Fruit fly (Drosophila melanogaster) whole organism, embryonic: ENCODE measurements around the gene Ppt2.

Source experiments
- Aef1 ChIP-seq: fragments of 200-800 bp; sonication (Bioruptor generic); IDR thresholded peaks from 3 replicates; pipeline ENCODE4 v1.3.6; 2022; ENCODE audit warnings: missing biosample characterization, missing genetic modification characterization
- Awh ChIP-seq: fragments of 200-800 bp; sonication (Bioruptor generic); IDR thresholded peaks from 2 replicates; pipeline ENCODE4, ENCODE4 v1.3.6; 2022; ENCODE audit warnings: missing biosample characterization, missing genetic modification characterization
- CG10565 ChIP-seq: fragments of 200-800 bp; sonication (Bioruptor generic); optimal IDR thresholded peaks from 3 replicates; lab custom pipeline; 2016; ENCODE audit warnings: missing biosample characterization, mild to moderate bottlenecking, missing genetic modification characterization
- CG10959 ChIP-seq: fragments of 200-800 bp; sonication (Bioruptor generic); IDR thresholded peaks from 2 replicates; pipeline ENCODE4 v1.3.6; 2022; ENCODE audit warnings: missing biosample characterization, missing genetic modification characterization
- CG11247 ChIP-seq: fragments of 200-800 bp; sonication (Bioruptor generic); IDR thresholded peaks from 2 replicates; pipeline ENCODE4 v1.3.6; 2022; ENCODE audit warnings: missing biosample characterization, missing genetic modification characterization
- CG11398 ChIP-seq: fragments of 200-800 bp; sonication (Bioruptor generic); optimal IDR thresholded peaks from 2 replicates; lab custom pipeline; 2016; ENCODE audit warnings: missing biosample characterization, missing genetic modification characterization
- CG12104 ChIP-seq: fragments of 200-800 bp; sonication (Bioruptor generic); optimal IDR thresholded peaks from 3 replicates; lab custom pipeline; 2016; ENCODE audit warnings: missing biosample characterization, missing genetic modification characterization
- CG15479 ChIP-seq: fragments of 200-800 bp; sonication (Bioruptor generic); optimal IDR thresholded peaks from 3 replicates; lab custom pipeline; 2019; ENCODE audit warnings: missing biosample characterization, mild to moderate bottlenecking, missing genetic modification characterization, moderate library complexity
- CG1647 ChIP-seq: fragments of 200-800 bp; sonication (Bioruptor generic); optimal IDR thresholded peaks from 3 replicates; lab custom pipeline; 2016; ENCODE audit warnings: missing biosample characterization, missing genetic modification characterization
- CG30431 ChIP-seq: fragments of 200-800 bp; sonication (Bioruptor generic); optimal IDR thresholded peaks from 2 replicates; lab custom pipeline; 2017; ENCODE audit warnings: missing biosample characterization, missing genetic modification characterization
- CG33213 ChIP-seq: fragments of 200-800 bp; sonication (Bioruptor generic); optimal IDR thresholded peaks from 3 replicates; lab custom pipeline; 2016; ENCODE audit warnings: missing biosample characterization, missing genetic modification characterization
- CG33557 ChIP-seq: fragments of 200-800 bp; sonication (Bioruptor generic); optimal IDR thresholded peaks from 2 replicates; lab custom pipeline; 2019; ENCODE audit warnings: missing biosample characterization, mild to moderate bottlenecking, missing genetic modification characterization, moderate library complexity
- CG3407 ChIP-seq: fragments of 200-800 bp; sonication (Bioruptor generic); optimal IDR thresholded peaks from 2 replicates; lab custom pipeline; 2018; ENCODE audit warnings: missing biosample characterization, mild to moderate bottlenecking, missing genetic modification characterization
- CG34376 ChIP-seq: fragments of 200-800 bp; sonication (Bioruptor generic); optimal IDR thresholded peaks from 2 replicates; lab custom pipeline; 2018; ENCODE audit warnings: missing biosample characterization, mild to moderate bottlenecking, missing genetic modification characterization
- CG6654 ChIP-seq: fragments of 200-800 bp; sonication (Bioruptor generic); optimal IDR thresholded peaks from 2 replicates; lab custom pipeline; 2017; ENCODE audit warnings: missing biosample characterization, mild to moderate bottlenecking, missing genetic modification characterization
- CG7372 ChIP-seq: fragments of 200-800 bp; sonication (Bioruptor generic); IDR thresholded peaks from 2 replicates; pipeline ENCODE4 v1.3.6; 2022; ENCODE audit warnings: missing biosample characterization, missing genetic modification characterization
- CG7963 ChIP-seq: fragments of 200-800 bp; sonication (Bioruptor generic); IDR thresholded peaks from 3 replicates; pipeline ENCODE4 v1.3.6; 2022; ENCODE audit warnings: missing biosample characterization, missing genetic modification characterization; ENCODE audit not compliant: partially characterized antibody
- CG8359 ChIP-seq: fragments of 200-800 bp; sonication (Bioruptor generic); optimal IDR thresholded peaks from 2 replicates; lab custom pipeline; 2017; ENCODE audit warnings: missing biosample characterization, mild to moderate bottlenecking, missing genetic modification characterization, borderline replicate concordance
- CG9727 ChIP-seq: fragments of 200-800 bp; sonication (Bioruptor generic); optimal IDR thresholded peaks from 3 replicates; lab custom pipeline; 2017; ENCODE audit warnings: missing biosample characterization, mild to moderate bottlenecking, missing genetic modification characterization
- CG9932 ChIP-seq: fragments of 200-800 bp; sonication (Bioruptor generic); IDR thresholded peaks from 2 replicates; pipeline ENCODE4 v1.3.6; 2022; ENCODE audit warnings: missing biosample characterization, missing genetic modification characterization
- Chrac-16 ChIP-seq: fragments of 200-800 bp; sonication (Bioruptor generic); optimal IDR thresholded peaks from 3 replicates; lab custom pipeline; 2016; ENCODE audit warnings: missing biosample characterization, missing genetic modification characterization
- CoRest ChIP-seq: fragments of 200-800 bp; sonication (Bioruptor generic); optimal IDR thresholded peaks from 3 replicates; lab custom pipeline; 2018; ENCODE audit warnings: missing biosample characterization, mild to moderate bottlenecking, missing genetic modification characterization, moderate library complexity
- Dbx ChIP-seq: fragments of 200-800 bp; sonication (Bioruptor generic); IDR thresholded peaks from 3 replicates; pipeline ENCODE4 v1.3.6; 2022; ENCODE audit warnings: missing biosample characterization, missing genetic modification characterization
- Dek ChIP-seq: fragments of 200-800 bp; sonication (Bioruptor generic); optimal IDR thresholded peaks from 3 replicates; lab custom pipeline; 2019; ENCODE audit warnings: missing biosample characterization, mild to moderate bottlenecking, missing genetic modification characterization, moderate library complexity
- Dip2 ChIP-seq: fragments of 200-800 bp; sonication (Bioruptor generic); IDR thresholded peaks from 2 replicates; pipeline ENCODE4 v1.3.6; 2022; ENCODE audit warnings: missing biosample characterization, missing genetic modification characterization
- E2f2 ChIP-seq: fragments of 200-800 bp; sonication (Bioruptor generic); IDR thresholded peaks from 2 replicates; pipeline ENCODE4 v1.3.6; 2022; ENCODE audit warnings: missing biosample characterization, missing genetic modification characterization
- H15 ChIP-seq: fragments of 200-800 bp; sonication (Bioruptor generic); IDR thresholded peaks from 3 replicates; pipeline ENCODE4 v1.3.6; 2022; ENCODE audit warnings: missing biosample characterization, missing genetic modification characterization
- HLH3B ChIP-seq: fragments of 200-800 bp; sonication (Bioruptor generic); IDR thresholded peaks from 2 replicates; pipeline ENCODE4 v1.3.6; 2022; ENCODE audit warnings: missing biosample characterization, missing genetic modification characterization
- MBD-R2 ChIP-seq: fragments of 200-800 bp; sonication (Bioruptor generic); IDR thresholded peaks from 2 replicates; pipeline ENCODE4 v1.3.6; 2022; ENCODE audit warnings: missing biosample characterization, missing genetic modification characterization
- Nf-YB ChIP-seq: fragments of 200-800 bp; sonication (Bioruptor generic); optimal IDR thresholded peaks from 3 replicates; lab custom pipeline; 2019; ENCODE audit warnings: missing biosample characterization, mild to moderate bottlenecking, missing genetic modification characterization, moderate library complexity
- Nf-YC ChIP-seq: fragments of 200-800 bp; optimal IDR thresholded peaks from 3 replicates; lab custom pipeline; 2019; ENCODE audit warnings: missing biosample characterization, mild to moderate bottlenecking, missing genetic modification characterization, moderate library complexity
- Xrp1 ChIP-seq: fragments of 200-800 bp; sonication (Bioruptor generic); IDR thresholded peaks from 2 replicates; pipeline ENCODE4 v1.3.6; 2022; ENCODE audit warnings: missing biosample characterization, missing genetic modification characterization
- aop ChIP-seq: fragments of 200-800 bp; sonication (Bioruptor generic); IDR thresholded peaks from 2 replicates; pipeline ENCODE4 v1.3.6; 2022; ENCODE audit warnings: missing biosample characterization, missing genetic modification characterization
- cas ChIP-seq: fragments of 200-800 bp; sonication (Bioruptor generic); IDR thresholded peaks from 2 replicates; pipeline ENCODE4 v1.3.6; 2022; ENCODE audit warnings: missing biosample characterization, missing genetic modification characterization
- chif ChIP-seq, 2 experiments: fragments of 200-800 bp; sonication (Bioruptor generic); optimal IDR thresholded peaks; 3 replicates each; lab custom pipeline; 2016; ENCODE audit warnings: missing biosample characterization in 2 of 2, missing genetic modification characterization in 2 of 2
- chinmo ChIP-seq: fragments of 200-800 bp; sonication (Bioruptor generic); IDR thresholded peaks from 4 replicates; pipeline ENCODE4 v1.3.6; 2022; ENCODE audit warnings: missing biosample characterization, missing genetic modification characterization; ENCODE audit not compliant: partially characterized antibody
- esg ChIP-seq: fragments of 200-800 bp; sonication (Bioruptor generic); conservative IDR thresholded peaks from 2 replicates; pipeline ENCODE4 v1.3.6; 2022; ENCODE audit warnings: missing biosample characterization, missing genetic modification characterization
- eyg ChIP-seq: fragments of 200-800 bp; sonication (Bioruptor generic); optimal IDR thresholded peaks from 3 replicates; lab custom pipeline; 2016; ENCODE audit warnings: missing biosample characterization, missing genetic modification characterization
- gce ChIP-seq: fragments of 200-800 bp; sonication (Bioruptor generic); IDR thresholded peaks from 3 replicates; pipeline ENCODE4 v1.3.6; 2022; ENCODE audit warnings: missing biosample characterization, missing genetic modification characterization
- gt ChIP-seq: fragments of 200-800 bp; sonication (Bioruptor generic); IDR thresholded peaks from 2 replicates; pipeline ENCODE4 v1.3.6; 2022; ENCODE audit warnings: missing biosample characterization, missing genetic modification characterization
- kay ChIP-seq: fragments of 200-800 bp; sonication (Bioruptor generic); optimal IDR thresholded peaks from 2 replicates; lab custom pipeline; 2016; ENCODE audit warnings: missing biosample characterization, missing genetic modification characterization
- lilli ChIP-seq: fragments of 200-800 bp; sonication (Bioruptor generic); optimal IDR thresholded peaks from 3 replicates; lab custom pipeline; 2016; ENCODE audit warnings: missing biosample characterization, missing genetic modification characterization
- nau ChIP-seq: fragments of 200-800 bp; sonication (Bioruptor generic); optimal IDR thresholded peaks from 3 replicates; lab custom pipeline; 2017; ENCODE audit warnings: missing biosample characterization, mild to moderate bottlenecking, missing genetic modification characterization, missing genetic modification reagents
- onecut ChIP-seq: fragments of 200-800 bp; sonication (Bioruptor generic); IDR thresholded peaks from 2 replicates; pipeline ENCODE4 v1.3.6; 2022; ENCODE audit warnings: missing biosample characterization, missing genetic modification characterization
- pho ChIP-seq: fragments of 200-800 bp; sonication (Bioruptor generic); optimal IDR thresholded peaks from 2 replicates; lab custom pipeline; 2016; ENCODE audit warnings: missing biosample characterization, missing genetic modification characterization
- phol ChIP-seq: fragments of 200-800 bp; sonication (Bioruptor generic); optimal IDR thresholded peaks from 3 replicates; lab custom pipeline; 2018; ENCODE audit warnings: missing biosample characterization, mild to moderate bottlenecking, missing genetic modification characterization, moderate library complexity
- psq ChIP-seq: fragments of 200-800 bp; sonication (Bioruptor generic); optimal IDR thresholded peaks from 2 replicates; lab custom pipeline; 2017; ENCODE audit warnings: missing biosample characterization, missing genetic modification characterization
- scrt ChIP-seq: fragments of 200-800 bp; sonication (Bioruptor generic); optimal IDR thresholded peaks from 2 replicates; lab custom pipeline; 2018; ENCODE audit warnings: missing biosample characterization, mild to moderate bottlenecking, missing genetic modification characterization, moderate library complexity
- ssp ChIP-seq: fragments of 200-800 bp; sonication (Bioruptor generic); IDR thresholded peaks from 2 replicates; pipeline ENCODE4 v1.3.6; 2022; ENCODE audit warnings: missing biosample characterization, missing genetic modification characterization
- tap ChIP-seq: fragments of 200-800 bp; optimal IDR thresholded peaks from 3 replicates; lab custom pipeline; 2019; ENCODE audit warnings: missing biosample characterization, mild to moderate bottlenecking, missing genetic modification characterization, moderate library complexity
- tgo ChIP-seq: fragments of 200-800 bp; sonication (Bioruptor generic); IDR thresholded peaks from 3 replicates; pipeline ENCODE4 v1.3.6; 2022; ENCODE audit warnings: missing biosample characterization, missing genetic modification characterization

The Ppt2 gene

dm6 chr2L:11277927-11278351 is 2.2 kb upstream of the Ppt2 start, which contains the start of gene CG33695 (continued):
- no peak for TF ChIP-seq aop (GFP tag; lab: Robert Waterston, UW)
- peak; percentile 46; the same call in 2 of the 3 replicates for TF ChIP-seq Aef1 (GFP tag; lab: Robert Waterston, UW)
- TF ChIP-seq Nf-YB (GFP tag; lab: Kevin White, UChicago) = no peak
- TF ChIP-seq CG10565 (GFP tag; lab: Kevin White, UChicago) = no peak
- TF ChIP-seq CG9932 (GFP tag; lab: Robert Waterston, UW) = peak; percentile 85
- 0 out of 2 replicates have a peak, but pooled peaks have one; percentile 10 for TF ChIP-seq CG7372
- peak; percentile 89 for TF ChIP-seq E2f2
- TF ChIP-seq scrt (GFP tag; lab: Kevin White, UChicago) = no peak
- peak; percentile 88 for TF ChIP-seq MBD-R2 (GFP tag; lab: Robert Waterston, UW)
- peak; percentile 47 for TF ChIP-seq CG33557 (GFP tag; lab: Kevin White, UChicago)
- no peak for TF ChIP-seq CG30431 (GFP tag; lab: Kevin White, UChicago)
- no peak for TF ChIP-seq cas (GFP tag; lab: Robert Waterston, UW)
- TF ChIP-seq chif (GFP tag; optimal IDR thresholded peaks at IDR 0.05; lab: Kevin White, UChicago) = peak; percentile 53 to 63
- TF ChIP-seq CG1647 (GFP tag; lab: Kevin White, UChicago) = peak; percentile 63
- TF ChIP-seq CG33213 (GFP tag; lab: Kevin White, UChicago) = peak; percentile 73
- peak; percentile 0 for TF ChIP-seq Dek (tag; lab: Kevin White, UChicago)
- TF ChIP-seq phol (tag; lab: Kevin White, UChicago) = peak; percentile 57
- no peak for TF ChIP-seq CG9727 (GFP tag; lab: Kevin White, UChicago)
- peak; percentile 42; the same call in 1 of the 2 replicates for TF ChIP-seq ssp (GFP tag; lab: Robert Waterston, UW)
- peak; percentile 44 for TF ChIP-seq Nf-YC
- peak; percentile 79 for TF ChIP-seq pho
- peak; percentile 59 for TF ChIP-seq CG11398 (GFP tag; lab: Kevin White, UChicago)
- TF ChIP-seq tap = no peak
- peak; percentile 82 for TF ChIP-seq lilli
- peak; percentile 74 for TF ChIP-seq Chrac-16
- TF ChIP-seq CoRest (tag; lab: Kevin White, UChicago) = peak; percentile 44
- TF ChIP-seq H15 (GFP tag; lab: Robert Waterston, UW) = peak; percentile 27; the same call in 1 of the 3 replicates
- TF ChIP-seq CG6654 (GFP tag; lab: Kevin White, UChicago) = no peak
- no peak for TF ChIP-seq CG8359 (GFP tag; lab: Kevin White, UChicago)
- TF ChIP-seq CG10959 (GFP tag; lab: Robert Waterston, UW) = peak; percentile 16; the same call in 1 of the 2 replicates
- TF ChIP-seq chinmo = 0 out of 4 replicates have a peak, but pooled peaks have one; percentile 49
- TF ChIP-seq esg (GFP tag; lab: Robert Waterston, UW) = no peak
- no peak for TF ChIP-seq gt
- TF ChIP-seq CG34376 (GFP tag; lab: Kevin White, UChicago) = peak; percentile 43
- TF ChIP-seq CG12104 (GFP tag; lab: Kevin White, UChicago) = no peak
- no peak for TF ChIP-seq CG15479 (GFP tag; lab: Kevin White, UChicago)
- peak; percentile 54 for TF ChIP-seq kay (GFP tag; lab: Kevin White, UChicago)
- TF ChIP-seq tgo (GFP tag; lab: Robert Waterston, UW) = peak; percentile 22; the same call in 1 of the 3 replicates
- TF ChIP-seq eyg (GFP tag; lab: Kevin White, UChicago) = peak; percentile 45
- peak; percentile 33; the same call in 1 of the 2 replicates for TF ChIP-seq onecut
- TF ChIP-seq CG3407 (GFP tag; lab: Kevin White, UChicago) = no peak
- peak; percentile 76; the same call in 2 of the 3 replicates for TF ChIP-seq Dbx (GFP tag; lab: Robert Waterston, UW)
- TF ChIP-seq CG11247 (GFP tag; lab: Robert Waterston, UW) = peak; percentile 70
- peak; percentile 2 for TF ChIP-seq psq (GFP tag; lab: Kevin White, UChicago)
- no peak for TF ChIP-seq gce (GFP tag; lab: Robert Waterston, UW)
- TF ChIP-seq Awh (GFP tag; lab: Robert Waterston, UW) = no peak
- 0 out of 2 replicates have a peak, but pooled peaks have one; percentile 10 for TF ChIP-seq HLH3B
- TF ChIP-seq Xrp1 (GFP tag; lab: Robert Waterston, UW) = peak; percentile 68
- TF ChIP-seq Dip2 (GFP tag; lab: Robert Waterston, UW) = no peak
- TF ChIP-seq nau = no peak
- TF ChIP-seq CG7963 (GFP tag; lab: Robert Waterston, UW) = peak; percentile 65
